Fruit fly (Drosophila melanogaster) Kc167 (cell line): ENCODE results near the gene CG4287.

Experiments
- Sin3A ChIP-seq: fragments of >200 bp; optimal IDR thresholded peaks from 2 replicates; lab custom pipeline; 2018; ENCODE audit warnings: missing external identifiers
- insv ChIP-seq: fragments of >200 bp; optimal IDR thresholded peaks from 3 replicates; lab custom pipeline; 2018; ENCODE audit warnings: missing external identifiers
- psq ChIP-seq: fragments of >200 bp; optimal IDR thresholded peaks from 2 replicates; lab custom pipeline; 2017; ENCODE audit warnings: missing external identifiers

- TF ChIP-seq insv (lab: Kevin White, UChicago): no peak
- no peak for TF ChIP-seq Sin3A (lab: Kevin White, UChicago)
- TF ChIP-seq psq (lab: Kevin White, UChicago): no peak
These were observed 42.9 kb downstream of the CG4287 start, which contains the start of gene Fbxl7 for dm6 chr3R:15920751-15921156.
